Fruit fly (Drosophila melanogaster) whole organism, embryonic: ENCODE results near the gene TM9SF3.
A peak's percentile ranks its signal among the peaks of the same experiment; 100 is the strongest.

Experiments used
- Adf1 ChIP-seq: fragments of 200-800 bp; sonication (Bioruptor generic); IDR thresholded peaks from 2 replicates; pipeline ENCODE4 v1.3.6; 2022; ENCODE audit warnings: missing biosample characterization, missing genetic modification characterization
- C15 ChIP-seq: fragments of 200-800 bp; sonication (Bioruptor generic); IDR thresholded peaks from 3 replicates; pipeline ENCODE4 v1.3.6; 2022; ENCODE audit warnings: missing biosample characterization, missing genetic modification characterization
- CG10543 ChIP-seq: fragments of 200-800 bp; sonication (Bioruptor generic); optimal IDR thresholded peaks from 3 replicates; lab custom pipeline; 2017; ENCODE audit warnings: missing biosample characterization, mild to moderate bottlenecking, missing genetic modification characterization, moderate library complexity
- CG10979 ChIP-seq: fragments of 200-800 bp; sonication (Bioruptor generic); optimal IDR thresholded peaks from 2 replicates; lab custom pipeline; 2018; ENCODE audit warnings: missing biosample characterization, mild to moderate bottlenecking, missing genetic modification characterization, moderate library complexity
- CG11093 ChIP-seq: fragments of 200-800 bp; sonication (Bioruptor generic); IDR thresholded peaks from 3 replicates; pipeline ENCODE4 v1.3.6; 2022; ENCODE audit warnings: missing biosample characterization, missing genetic modification characterization
- CG11560 ChIP-seq: fragments of 200-800 bp; sonication (Bioruptor generic); IDR thresholded peaks from 3 replicates; pipeline ENCODE4 v1.3.6; 2022; ENCODE audit warnings: missing biosample characterization, missing genetic modification characterization
- CG13287 ChIP-seq: fragments of 200-800 bp; sonication (Bioruptor generic); IDR thresholded peaks from 2 replicates; pipeline ENCODE4 v1.3.6; 2022; ENCODE audit warnings: missing biosample characterization, missing genetic modification characterization; ENCODE audit not compliant: partially characterized antibody
- CG14860 ChIP-seq: fragments of 200-800 bp; sonication (Bioruptor generic); IDR thresholded peaks from 3 replicates; pipeline ENCODE4 v1.3.6; 2022; ENCODE audit warnings: missing biosample characterization, missing genetic modification characterization; ENCODE audit not compliant: partially characterized antibody
- CG17186 ChIP-seq: fragments of 200-800 bp; sonication (Bioruptor generic); optimal IDR thresholded peaks from 3 replicates; lab custom pipeline; 2017; ENCODE audit warnings: missing biosample characterization, missing genetic modification reagents, missing genetic modification characterization
- CG2712 ChIP-seq: fragments of 200-800 bp; optimal IDR thresholded peaks from 3 replicates; lab custom pipeline; 2019; ENCODE audit warnings: missing biosample characterization, mild to moderate bottlenecking, missing genetic modification characterization, moderate library complexity
- CG3995 ChIP-seq: fragments of 200-800 bp; sonication (Bioruptor generic); optimal IDR thresholded peaks from 3 replicates; lab custom pipeline; 2016; ENCODE audit warnings: missing biosample characterization, missing genetic modification characterization
- CG6683 ChIP-seq: fragments of 200-800 bp; sonication (Bioruptor generic); optimal IDR thresholded peaks from 2 replicates; lab custom pipeline; 2017; ENCODE audit warnings: missing biosample characterization, mild to moderate bottlenecking, missing genetic modification characterization, missing genetic modification reagents
- CG7839 ChIP-seq: fragments of 200-800 bp; sonication (Bioruptor generic); optimal IDR thresholded peaks from 3 replicates; lab custom pipeline; 2018; ENCODE audit warnings: missing biosample characterization, mild to moderate bottlenecking, missing genetic modification characterization, moderate library complexity
- CG8290 ChIP-seq, 3 experiments: fragments of 200-800 bp; sonication (Bioruptor generic); optimal IDR thresholded peaks; 2 replicates each; lab custom pipeline; 2016 to 2019; ENCODE audit warnings: missing biosample characterization in 3 of 3, missing genetic modification characterization in 3 of 3, mild to moderate bottlenecking in 2 of 3, moderate library complexity in 1 of 3
- CG8359 ChIP-seq: fragments of 200-800 bp; sonication (Bioruptor generic); optimal IDR thresholded peaks from 2 replicates; lab custom pipeline; 2017; ENCODE audit warnings: missing biosample characterization, mild to moderate bottlenecking, missing genetic modification characterization, borderline replicate concordance
- CG9727 ChIP-seq: fragments of 200-800 bp; sonication (Bioruptor generic); optimal IDR thresholded peaks from 3 replicates; lab custom pipeline; 2017; ENCODE audit warnings: missing biosample characterization, mild to moderate bottlenecking, missing genetic modification characterization
- CG9932 ChIP-seq: fragments of 200-800 bp; sonication (Bioruptor generic); IDR thresholded peaks from 2 replicates; pipeline ENCODE4 v1.3.6; 2022; ENCODE audit warnings: missing biosample characterization, missing genetic modification characterization
- CoRest ChIP-seq: fragments of 200-800 bp; sonication (Bioruptor generic); optimal IDR thresholded peaks from 3 replicates; lab custom pipeline; 2018; ENCODE audit warnings: missing biosample characterization, mild to moderate bottlenecking, missing genetic modification characterization, moderate library complexity
- Doc2 ChIP-seq: fragments of 200-800 bp; sonication (Bioruptor generic); IDR thresholded peaks from 2 replicates; pipeline ENCODE4 v1.3.6; 2022; ENCODE audit warnings: missing biosample characterization, missing genetic modification characterization
- Dref ChIP-seq: fragments of 200-800 bp; sonication (Bioruptor generic); IDR thresholded peaks from 2 replicates; pipeline ENCODE4 v1.3.6; 2022; ENCODE audit warnings: missing biosample characterization, missing genetic modification characterization
- HmgD ChIP-seq: fragments of 200-800 bp; sonication (Bioruptor generic); optimal IDR thresholded peaks from 3 replicates; lab custom pipeline; 2016; ENCODE audit warnings: missing biosample characterization, missing genetic modification characterization
- Max ChIP-seq: fragments of 200-800 bp; sonication (Bioruptor generic); optimal IDR thresholded peaks from 2 replicates; lab custom pipeline; 2016; ENCODE audit warnings: missing biosample characterization, mild to moderate bottlenecking, missing genetic modification characterization
- NC2α ChIP-seq: fragments of 200-800 bp; sonication (Bioruptor generic); optimal IDR thresholded peaks from 2 replicates; lab custom pipeline; 2016; ENCODE audit warnings: missing biosample characterization, missing genetic modification characterization
- NFAT ChIP-seq: fragments of 200-800 bp; sonication (Bioruptor generic); IDR thresholded peaks from 2 replicates; pipeline ENCODE4 v1.3.6; 2022; ENCODE audit warnings: missing biosample characterization, missing genetic modification characterization
- Pdp1 ChIP-seq, 2 experiments: fragments of 200-800 bp; sonication (Bioruptor generic); optimal IDR thresholded peaks; 3 replicates each; lab custom pipeline; 2016; ENCODE audit warnings: missing biosample characterization in 2 of 2, missing genetic modification characterization in 2 of 2, mild to moderate bottlenecking in 1 of 2, moderate library complexity in 1 of 2
- Side ChIP-seq: fragments of 200-800 bp; sonication (Bioruptor generic); optimal IDR thresholded peaks from 2 replicates; lab custom pipeline; 2016; ENCODE audit warnings: missing biosample characterization, missing genetic modification characterization
- Stat92E ChIP-seq, 3 experiments: fragments of >200 bp in 2 of 3; fragments of 200-800 bp in 1 of 3; sonication (Bioruptor generic) in 1 of 3; optimal IDR thresholded peaks; 2 replicates each; lab custom pipeline; 2017 to 2019; ENCODE audit warnings: missing biosample characterization in 3 of 3, missing genetic modification characterization in 3 of 3, mild to moderate bottlenecking in 1 of 3, moderate library complexity in 1 of 3
- bsh ChIP-seq, 2 experiments: fragments of 200-800 bp; sonication (Bioruptor generic); optimal IDR thresholded peaks; 2 replicates each; lab custom pipeline; 2017 to 2018; ENCODE audit warnings: mild to moderate bottlenecking in 2 of 2, missing biosample characterization in 2 of 2, missing genetic modification characterization in 2 of 2, moderate library complexity in 1 of 2
- cg ChIP-seq: fragments of 200-800 bp; sonication (Bioruptor generic); optimal IDR thresholded peaks from 3 replicates; lab custom pipeline; 2019; ENCODE audit warnings: missing biosample characterization, mild to moderate bottlenecking, missing genetic modification characterization, moderate library complexity
- cwo ChIP-seq: fragments of 200-800 bp; sonication (Bioruptor generic); optimal IDR thresholded peaks from 3 replicates; lab custom pipeline; 2017; ENCODE audit warnings: missing biosample characterization, missing genetic modification characterization, mild to moderate bottlenecking, moderate library complexity, missing genetic modification reagents
- danr ChIP-seq: fragments of 200-800 bp; sonication (Bioruptor generic); IDR thresholded peaks from 2 replicates; pipeline ENCODE4 v1.3.6; 2022; ENCODE audit warnings: missing biosample characterization, missing genetic modification characterization
- gfzf ChIP-seq: fragments of 200-800 bp; sonication (Bioruptor generic); optimal IDR thresholded peaks from 2 replicates; lab custom pipeline; 2016; ENCODE audit warnings: missing biosample characterization, mild to moderate bottlenecking, missing genetic modification characterization, moderate library complexity
- kah ChIP-seq: fragments of 200-800 bp; sonication (Bioruptor generic); optimal IDR thresholded peaks from 2 replicates; lab custom pipeline; 2018; ENCODE audit warnings: missing biosample characterization, mild to moderate bottlenecking, missing genetic modification characterization
- lmd ChIP-seq: fragments of 200-800 bp; sonication (Bioruptor generic); IDR thresholded peaks from 2 replicates; pipeline ENCODE4 v1.3.6; 2022; ENCODE audit warnings: missing biosample characterization, missing genetic modification characterization
- nau ChIP-seq: fragments of 200-800 bp; sonication (Bioruptor generic); optimal IDR thresholded peaks from 3 replicates; lab custom pipeline; 2017; ENCODE audit warnings: missing biosample characterization, mild to moderate bottlenecking, missing genetic modification characterization, missing genetic modification reagents
- nom ChIP-seq: fragments of 200-800 bp; sonication (Bioruptor generic); optimal IDR thresholded peaks from 2 replicates; lab custom pipeline; 2017; ENCODE audit warnings: missing biosample characterization, missing genetic modification characterization, mild to moderate bottlenecking, moderate library complexity, missing genetic modification reagents
- pros ChIP-seq: fragments of 200-800 bp; sonication (Bioruptor generic); optimal IDR thresholded peaks from 3 replicates; lab custom pipeline; 2019; ENCODE audit warnings: missing biosample characterization, mild to moderate bottlenecking, missing genetic modification characterization, moderate library complexity
- pum ChIP-seq: fragments of 200-800 bp; sonication (Bioruptor generic); optimal IDR thresholded peaks from 2 replicates; lab custom pipeline; 2016; ENCODE audit warnings: missing biosample characterization, missing genetic modification characterization
- pzg ChIP-seq: fragments of 200-800 bp; sonication (Bioruptor generic); optimal IDR thresholded peaks from 3 replicates; lab custom pipeline; 2018; ENCODE audit warnings: missing biosample characterization, mild to moderate bottlenecking, missing genetic modification characterization, moderate library complexity
- sisA ChIP-seq: fragments of 200-800 bp; sonication (Bioruptor generic); IDR thresholded peaks from 2 replicates; pipeline ENCODE4 v1.3.6; 2022; ENCODE audit warnings: missing biosample characterization, missing genetic modification characterization
- sna ChIP-seq: fragments of 200-800 bp; sonication (Bioruptor generic); IDR thresholded peaks from 2 replicates; pipeline ENCODE4 v1.3.6; 2022; ENCODE audit warnings: missing biosample characterization, missing genetic modification characterization; ENCODE audit not compliant: partially characterized antibody
- sqz ChIP-seq: fragments of 200-800 bp; sonication (Bioruptor generic); optimal IDR thresholded peaks from 3 replicates; lab custom pipeline; 2018; ENCODE audit warnings: missing biosample characterization, mild to moderate bottlenecking, missing genetic modification characterization
- sr ChIP-seq: fragments of 200-800 bp; sonication (Bioruptor generic); IDR thresholded peaks from 3 replicates; pipeline ENCODE4 v1.3.6; 2022; ENCODE audit warnings: missing biosample characterization, missing genetic modification characterization
- stwl ChIP-seq: fragments of 200-800 bp; sonication (Bioruptor generic); optimal IDR thresholded peaks from 3 replicates; lab custom pipeline; 2018; ENCODE audit warnings: missing biosample characterization, mild to moderate bottlenecking, missing genetic modification characterization, moderate library complexity
- sug ChIP-seq: fragments of 200-800 bp; optimal IDR thresholded peaks from 2 replicates; lab custom pipeline; 2019; ENCODE audit warnings: missing biosample characterization, mild to moderate bottlenecking, missing genetic modification characterization, moderate library complexity
- ttk ChIP-seq: fragments of 200-800 bp; sonication (Bioruptor generic); IDR thresholded peaks from 2 replicates; pipeline ENCODE4 v2.1.2; 2022; ENCODE audit warnings: missing biosample characterization, missing genetic modification characterization
- vvl ChIP-seq: fragments of 200-800 bp; sonication (Bioruptor generic); IDR thresholded peaks from 2 replicates; pipeline ENCODE4 v1.3.6; 2022; ENCODE audit warnings: missing biosample characterization, missing genetic modification characterization
- z ChIP-seq: fragments of 200-800 bp; sonication (Bioruptor generic); IDR thresholded peaks from 3 replicates; pipeline ENCODE4 v1.3.6; 2022; ENCODE audit warnings: missing biosample characterization, missing genetic modification characterization
- zfh2 ChIP-seq: fragments of 200-800 bp; sonication (Bioruptor generic); optimal IDR thresholded peaks from 2 replicates; lab custom pipeline; 2016; ENCODE audit warnings: missing biosample characterization, missing genetic modification characterization

Gene TM9SF3

dm6 chr3L:5603860-5604415 is at the start of gene TM9SF3 (continued):
- TF ChIP-seq bsh (GFP tag; optimal IDR thresholded peaks at IDR 0.05; lab: Kevin White, UChicago) (peak in 1 of 2 experiments; percentile 8), CG2712 (tag; lab: Kevin White, UChicago) (no peak), pum (GFP tag; lab: Kevin White, UChicago) (no peak), Adf1 (GFP tag; lab: Robert Waterston, UW) (no peak), sna (GFP tag; lab: Robert Waterston, UW) (peak; percentile 87), CG13287 (GFP tag; lab: Robert Waterston, UW) (peak; percentile 89), HmgD (GFP tag; lab: Kevin White, UChicago) (no peak), nau (GFP tag; lab: Kevin White, UChicago) (no peak), gfzf (peak; percentile 10), NC2α (no peak), nom (no peak), CG8290 (GFP tag; optimal IDR thresholded peaks at IDR 0.05; lab: Kevin White, UChicago) (peak; percentile 73), CG8290 (tag; optimal IDR thresholded peaks at IDR 0.05; lab: Kevin White, UChicago) (peak in 1 of 2 experiments; percentile 89), CG14860 (GFP tag; lab: Robert Waterston, UW) (peak; percentile 85; the same call in 2 of the 3 replicates), lmd (no peak), CG9727 (GFP tag; lab: Kevin White, UChicago) (peak; percentile 55), CG8359 (GFP tag; lab: Kevin White, UChicago) (no peak), vvl (GFP tag; lab: Robert Waterston, UW) (no peak), sqz (GFP tag; lab: Kevin White, UChicago) (no peak), ttk (peak; percentile 50; the same call in 1 of the 2 replicates), CG10543 (no peak), CG6683 (GFP tag; lab: Kevin White, UChicago) (no peak), CG11560 (no peak), sisA (GFP tag; lab: Robert Waterston, UW) (no peak), cg (no peak), sug (tag; lab: Kevin White, UChicago) (no peak), cwo (no peak), danr (GFP tag; lab: Robert Waterston, UW) (no peak), CoRest (tag; lab: Kevin White, UChicago) (peak; percentile 41), kah (GFP tag; lab: Kevin White, UChicago) (no peak), Dref (GFP tag; lab: Robert Waterston, UW) (peak; percentile 66), CG9932 (GFP tag; lab: Robert Waterston, UW) (peak; percentile 64), Doc2 (no peak), Side (GFP tag; lab: Kevin White, UChicago) (no peak), pros (GFP tag; lab: Kevin White, UChicago) (no peak), NFAT (0 out of 2 replicates have a peak, but pooled peaks have one; percentile 31), Stat92E (GFP tag; optimal IDR thresholded peaks at IDR 0.05; lab: Kevin White, UChicago) (no peak), CG10979 (tag; lab: Kevin White, UChicago) (no peak), sr (GFP tag; lab: Robert Waterston, UW) (no peak), CG3995 (GFP tag; lab: Kevin White, UChicago) (peak; percentile 100), stwl (tag; lab: Kevin White, UChicago) (peak; percentile 39), C15 (no peak), Max (peak; percentile 46), z (GFP tag; lab: Robert Waterston, UW) (no peak), CG7839 (tag; lab: Kevin White, UChicago) (no peak), Pdp1 (GFP tag; optimal IDR thresholded peaks at IDR 0.05; lab: Kevin White, UChicago) (peak; percentile 1 to 23), CG17186 (GFP tag; lab: Kevin White, UChicago) (peak; percentile 57), zfh2 (GFP tag; lab: Kevin White, UChicago) (peak; percentile 22), CG11093 (GFP tag; lab: Robert Waterston, UW) (no peak), pzg (peak; percentile 55)
